Worm (Caenorhabditis elegans): ENCODE results near the gene elks-1.

The elks-1 gene

DNA sequence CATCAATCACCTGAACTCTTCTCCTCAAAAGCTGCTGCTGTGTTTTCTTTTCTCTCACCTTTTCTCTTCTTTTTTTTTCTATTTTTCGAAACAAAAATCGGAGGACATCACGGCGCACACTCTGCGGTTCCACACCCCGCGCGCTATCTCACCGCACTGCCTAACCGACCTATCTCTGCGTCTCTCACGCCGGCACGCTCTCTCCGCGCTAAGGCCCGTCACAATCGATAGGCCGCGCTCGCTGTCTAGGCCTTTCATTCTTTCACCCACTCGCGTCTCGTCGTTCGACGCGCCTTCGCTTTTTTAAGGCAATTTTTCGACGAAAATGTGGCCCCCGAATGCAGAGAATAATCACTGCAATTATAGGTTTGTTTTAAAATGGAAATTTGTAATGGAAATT, 38.6 kb downstream of the elks-1 start, which contains the start of gene zip-11 (continued):
- TF ChIP-seq zag-1 (tag; optimal IDR thresholded peaks at IDR 0.05) (no peak), mdt-29 (GFP tag; IDR thresholded peaks at IDR 0.05) (no peak), lin-38 (GFP tag; IDR thresholded peaks at IDR 0.05) (peak; percentile 76), Y75B8A.6 (GFP tag; IDR thresholded peaks at IDR 0.05) (no peak), dpl-1 (GFP tag; optimal IDR thresholded peaks at IDR 0.05) (peak; percentile 44), jun-1 (tag; optimal IDR thresholded peaks at IDR 0.05) (no peak), F26F4.8 (GFP tag; conservative IDR thresholded peaks at IDR 0.05) (no peak), hif-1 (tag; optimal IDR thresholded peaks at IDR 0.05) (peak in 1 of 2 experiments; percentile 55), D1046.2 (GFP tag; IDR thresholded peaks at IDR 0.05) (0 out of 2 replicates have a peak, but pooled peaks have one; percentile 62), F37D6.2 (tag; optimal IDR thresholded peaks at IDR 0.05) (peak; percentile 21), mxl-2 (GFP tag; conservative IDR thresholded peaks at IDR 0.05) (no peak), Y48G9A.11 (GFP tag; IDR thresholded peaks at IDR 0.05) (no peak), mdl-1 (tag; optimal IDR thresholded peaks at IDR 0.05) (peak in 1 of 2 experiments; percentile 52), mep-1 (tag; optimal IDR thresholded peaks at IDR 0.05) (peak; percentile 56), lin-15B (tag; optimal IDR thresholded peaks at IDR 0.05) (no peak), hmg-1.1 (GFP tag; IDR thresholded peaks at IDR 0.05) (peak; percentile 82), nhr-6 (tag; optimal IDR thresholded peaks at IDR 0.05) (no peak), lsy-2 (tag; optimal IDR thresholded peaks at IDR 0.05) (peak in 1 of 2 experiments; percentile 77), lin-29 (GFP tag; IDR thresholded peaks at IDR 0.05) (peak; percentile 71; the same call in 1 of the 2 replicates), fkh-10 (GFP tag; optimal IDR thresholded peaks at IDR 0.05) (no peak), R02D3.7 (tag; optimal IDR thresholded peaks at IDR 0.05) (no peak), tag-97 (GFP tag; IDR thresholded peaks at IDR 0.05) (no peak), ztf-11 (tag; optimal IDR thresholded peaks at IDR 0.05) (no peak), dve-1 (tag; optimal IDR thresholded peaks at IDR 0.05; ENCODE audit: insufficient read depth) (peak; percentile 33), ceh-20 (GFP tag; IDR thresholded peaks at IDR 0.05) (peak; percentile 63; the same call in 1 of the 2 replicates), saeg-2 (GFP tag; IDR thresholded peaks at IDR 0.05) (no peak), snpc-1.2 (GFP tag; IDR thresholded peaks at IDR 0.05) (no peak), dmd-6 (GFP tag; IDR thresholded peaks at IDR 0.05) (peak; percentile 31; the same call in 1 of the 2 replicates), daf-16 (GFP tag; optimal IDR thresholded peaks at IDR 0.05) (peak in 1 of 2 experiments; percentile 54), daf-16 (tag; optimal IDR thresholded peaks at IDR 0.05) (no peak), ceh-82 (tag; optimal IDR thresholded peaks at IDR 0.05) (no peak), nhr-111 (GFP tag; optimal IDR thresholded peaks at IDR 0.05) (no peak), rbr-2 (tag; optimal IDR thresholded peaks at IDR 0.05) (peak; percentile 71), php-3 (GFP tag; IDR thresholded peaks at IDR 0.05) (no peak), attf-4 (tag; optimal IDR thresholded peaks at IDR 0.05) (no peak), ztf-7 (tag; optimal IDR thresholded peaks at IDR 0.05) (no peak), pha-4 (GFP tag; IDR thresholded peaks at IDR 0.05) (no peak), pha-4 (tag; optimal IDR thresholded peaks at IDR 0.05) (no peak), F10B5.3 (tag; optimal IDR thresholded peaks at IDR 0.05) (no peak), madf-5 (GFP tag; IDR thresholded peaks at IDR 0.05) (no peak), hlh-11 (tag; optimal IDR thresholded peaks at IDR 0.05) (peak; percentile 82), nhr-76 (tag; optimal IDR thresholded peaks at IDR 0.05) (no peak), nhr-25 (tag; optimal IDR thresholded peaks at IDR 0.05; ENCODE audit: borderline replicate concordance, insufficient read depth) (no peak), hlh-30 (tag; optimal IDR thresholded peaks at IDR 0.05; ENCODE audit: insufficient read depth) (peak; percentile 40), gei-8 (GFP tag; optimal IDR thresholded peaks at IDR 0.05) (no peak)

Data from whole organism, L4 larva.